Worm (Caenorhabditis elegans) whole organism, L1 larva: ENCODE data around the gene nlp-11.
A peak's percentile ranks its signal among the peaks of the same experiment; 100 is the strongest.

Experiments used
- C16A3.4 ChIP-seq: fragments of 150-350 bp; optimal IDR thresholded peaks from 2 replicates; lab custom pipeline; 2014; ENCODE audit warnings: missing biosample characterization, missing genetic modification characterization
- F16B12.6 ChIP-seq: fragments of 150-350 bp; optimal IDR thresholded peaks from 2 replicates; lab custom pipeline; 2014; ENCODE audit warnings: missing biosample characterization, missing genetic modification characterization
- aly-2 ChIP-seq: fragments of 150-350 bp; optimal IDR thresholded peaks from 2 replicates; lab custom pipeline; 2014; ENCODE audit warnings: missing biosample characterization, missing genetic modification characterization
- blmp-1 ChIP-seq: fragments of 150-350 bp; optimal IDR thresholded peaks from 2 replicates; lab custom pipeline; 2014; ENCODE audit warnings: missing biosample characterization, missing genetic modification characterization
- ceh-63 ChIP-seq: fragments of 200-800 bp; sonication (Bioruptor generic); optimal IDR thresholded peaks from 2 replicates; lab custom pipeline; 2018; ENCODE audit warnings: mild to moderate bottlenecking, missing genetic modification characterization, missing compliant biosample characterization
- ceh-8 ChIP-seq: fragments of 200-800 bp; sonication (Bioruptor generic); optimal IDR thresholded peaks from 2 replicates; lab custom pipeline; 2018; ENCODE audit warnings: mild to moderate bottlenecking, missing genetic modification characterization, moderate library complexity, missing compliant biosample characterization
- ceh-82 ChIP-seq, 3 experiments: fragments of 150-350 bp in 1 of 3; sonication (generic microtip) in 2 of 3; optimal IDR thresholded peaks; 2 replicates each; lab custom pipeline; 2014 to 2017; ENCODE audit warnings: missing biosample characterization in 3 of 3, missing genetic modification characterization in 3 of 3
- dpl-1 ChIP-seq, 3 experiments: fragments of 150-350 bp in 2 of 3; sonication (generic microtip) in 1 of 3; optimal IDR thresholded peaks; 2 replicates each; lab custom pipeline; 2014 to 2017; ENCODE audit warnings: missing biosample characterization in 3 of 3, missing genetic modification characterization in 3 of 3, missing genetic modification reagents in 3 of 3
- dsc-1 ChIP-seq: sonication (generic microtip); optimal IDR thresholded peaks from 2 replicates; lab custom pipeline; 2016; ENCODE audit warnings: mild to moderate bottlenecking, missing genetic modification characterization, missing compliant biosample characterization
- efl-1 ChIP-seq, 4 experiments: fragments of 150-350 bp; optimal IDR thresholded peaks in 3 of 4; peaks in 1 of 4; 1 replicate in 1 of 4; 2 replicates in 3 of 4; lab custom pipeline; 2014; ENCODE audit warnings: missing biosample characterization in 2 of 4, missing genetic modification characterization in 2 of 4, missing genetic modification reagents in 2 of 4
- elt-2 ChIP-seq: sonication (generic microtip); optimal IDR thresholded peaks from 2 replicates; lab custom pipeline; 2016; ENCODE audit warnings: missing genetic modification characterization, mild to moderate bottlenecking, inconsistent platforms, missing compliant biosample characterization, missing genetic modification reagents
- elt-3 ChIP-seq, 6 experiments: fragments of 150-350 bp in 1 of 6; sonication (generic microtip); optimal IDR thresholded peaks; 2 replicates each; lab custom pipeline; 2017 to 2018; ENCODE audit warnings: missing biosample characterization in 6 of 6, missing genetic modification characterization in 6 of 6, inconsistent platforms in 1 of 6
- ets-5 ChIP-seq: fragments of 200-800 bp; sonication (Bioruptor generic); IDR thresholded peaks from 2 replicates; pipeline ENCODE4 v1.3.6; 2022; ENCODE audit warnings: missing genetic modification characterization, missing compliant biosample characterization
- fos-1 ChIP-seq: fragments of 150-350 bp; optimal IDR thresholded peaks from 2 replicates; lab custom pipeline; 2014; ENCODE audit warnings: missing biosample characterization, missing genetic modification characterization
- grh-1 ChIP-seq: fragments of 200-800 bp; sonication (Bioruptor generic); IDR thresholded peaks from 2 replicates; pipeline ENCODE4 v1.3.6; 2022; ENCODE audit warnings: missing genetic modification reagents, missing genetic modification characterization, missing compliant biosample characterization
- hlh-4 ChIP-seq: sonication (generic microtip); optimal IDR thresholded peaks from 2 replicates; lab custom pipeline; 2016; ENCODE audit warnings: mild to moderate bottlenecking, missing genetic modification characterization, missing compliant biosample characterization
- lin-14 ChIP-seq: fragments of 200-800 bp; sonication (Bioruptor generic); optimal IDR thresholded peaks from 2 replicates; lab custom pipeline; 2018; ENCODE audit warnings: mild to moderate bottlenecking, missing genetic modification characterization, moderate library complexity, missing compliant biosample characterization
- lin-35 ChIP-seq, 2 experiments: fragments of 150-350 bp; optimal IDR thresholded peaks; 2 replicates each; lab custom pipeline; 2014; ENCODE audit warnings: missing biosample characterization in 2 of 2, missing genetic modification characterization in 2 of 2, missing genetic modification reagents in 2 of 2
- lsy-2 ChIP-seq, 2 experiments: fragments of 150-350 bp; optimal IDR thresholded peaks; 2 replicates each; lab custom pipeline; 2014; ENCODE audit warnings: missing biosample characterization in 2 of 2, missing genetic modification characterization in 2 of 2
- mab-9 ChIP-seq: fragments of 200-800 bp; sonication (Bioruptor generic); IDR thresholded peaks from 2 replicates; pipeline ENCODE4 v1.3.6; 2022; ENCODE audit warnings: missing genetic modification reagents, missing genetic modification characterization, missing compliant biosample characterization
- mep-1 ChIP-seq: fragments of 150-350 bp; optimal IDR thresholded peaks from 2 replicates; lab custom pipeline; 2014; ENCODE audit warnings: missing biosample characterization, missing genetic modification characterization
- nhr-12 ChIP-seq: sonication (generic microtip); optimal IDR thresholded peaks from 2 replicates; lab custom pipeline; 2017; ENCODE audit warnings: missing biosample characterization, missing genetic modification characterization
- nhr-19 ChIP-seq: fragments of 200-800 bp; sonication (Bioruptor generic); conservative IDR thresholded peaks from 2 replicates; pipeline ENCODE4 v1.3.6; 2022; ENCODE audit warnings: missing genetic modification characterization, missing compliant biosample characterization
- nhr-20 ChIP-seq: sonication (generic microtip); optimal IDR thresholded peaks from 2 replicates; lab custom pipeline; 2016; ENCODE audit warnings: mild to moderate bottlenecking, missing genetic modification characterization, missing compliant biosample characterization
- nhr-237 ChIP-seq: fragments of 150-350 bp; optimal IDR thresholded peaks from 2 replicates; lab custom pipeline; 2014; ENCODE audit warnings: missing biosample characterization, missing genetic modification characterization
- nhr-28 ChIP-seq: fragments of 150-350 bp; optimal IDR thresholded peaks from 2 replicates; lab custom pipeline; 2014; ENCODE audit warnings: missing biosample characterization, missing genetic modification characterization
- nhr-47 ChIP-seq: sonication (generic microtip); optimal IDR thresholded peaks from 2 replicates; lab custom pipeline; 2016; ENCODE audit warnings: mild to moderate bottlenecking, missing genetic modification characterization, moderate library complexity, missing compliant biosample characterization
- nhr-71 ChIP-seq: sonication (generic microtip); optimal IDR thresholded peaks from 2 replicates; lab custom pipeline; 2016; ENCODE audit warnings: mild to moderate bottlenecking, missing genetic modification characterization, moderate library complexity, missing compliant biosample characterization
- nhr-85 ChIP-seq: sonication (generic microtip); peaks from one replicate; lab custom pipeline; 2016; ENCODE audit warnings: missing genetic modification characterization, inconsistent platforms, missing compliant biosample characterization
- skn-1 ChIP-seq: fragments of 150-350 bp; optimal IDR thresholded peaks from 2 replicates; lab custom pipeline; 2014; ENCODE audit warnings: missing biosample characterization, missing genetic modification characterization
- snu-23 ChIP-seq: sonication (generic microtip); optimal IDR thresholded peaks from 2 replicates; lab custom pipeline; 2016; ENCODE audit warnings: missing genetic modification characterization, missing compliant biosample characterization
- tbx-2 ChIP-seq: sonication (generic microtip); optimal IDR thresholded peaks from 2 replicates; lab custom pipeline; 2016; ENCODE audit warnings: missing genetic modification characterization, missing compliant biosample characterization
- unc-130 ChIP-seq: fragments of 150-350 bp; optimal IDR thresholded peaks from 2 replicates; lab custom pipeline; 2017; ENCODE audit warnings: missing biosample characterization, missing genetic modification characterization, inconsistent platforms
- unc-30 ChIP-seq: sonication (generic microtip); optimal IDR thresholded peaks from 2 replicates; lab custom pipeline; 2017; ENCODE audit warnings: missing biosample characterization, missing genetic modification characterization
- xbp-1 ChIP-seq: sonication (generic microtip); optimal IDR thresholded peaks from 2 replicates; lab custom pipeline; 2016; ENCODE audit warnings: missing genetic modification characterization, missing compliant biosample characterization
- ztf-11 ChIP-seq, 2 experiments: sonication (generic microtip); optimal IDR thresholded peaks; 2 replicates each; lab custom pipeline; 2016 to 2017; ENCODE audit warnings: missing genetic modification characterization in 2 of 2, missing biosample characterization in 1 of 2, missing compliant biosample characterization in 1 of 2

Gene nlp-11

ce11 chrII:9708835-9709299 lies 17.1 kb upstream of the nlp-11 start, which contains the start of gene glt-5:
Gene glt-5 (minus strand): TSS chrII:9708885.
- no peak for TF ChIP-seq ztf-11 (tag; optimal IDR thresholded peaks at IDR 0.05; lab: Kevin White, UChicago)
- TF ChIP-seq lin-35 (GFP tag; optimal IDR thresholded peaks at IDR 0.05; lab: Kevin White, UChicago), result no peak
- TF ChIP-seq nhr-19, result no peak
- TF ChIP-seq elt-3 (tag; optimal IDR thresholded peaks at IDR 0.05; lab: Kevin White, UChicago), result peak in 5 of 6 experiments; percentile 16 to 71 (median 58)
- TF ChIP-seq nhr-71 (tag; lab: Kevin White, UChicago), result no peak
- no peak for TF ChIP-seq nhr-47 (tag; lab: Kevin White, UChicago)
- no peak for TF ChIP-seq fos-1
- no peak for TF ChIP-seq dsc-1 (tag; lab: Kevin White, UChicago)
- no peak for TF ChIP-seq mab-9 (GFP tag; lab: Robert Waterston, UW)
- no peak for TF ChIP-seq nhr-237 (tag; lab: Kevin White, UChicago)
- TF ChIP-seq aly-2 (tag; lab: Kevin White, UChicago), result no peak
- TF ChIP-seq ceh-63, result no peak
- 0 out of 2 replicates have a peak, but pooled peaks have one; percentile 16 for TF ChIP-seq grh-1
- TF ChIP-seq nhr-85 (tag; lab: Kevin White, UChicago), result peak; percentile 51
- TF ChIP-seq elt-2, result no peak
- no peak for TF ChIP-seq nhr-12 (tag; lab: Kevin White, UChicago)

DNA sequence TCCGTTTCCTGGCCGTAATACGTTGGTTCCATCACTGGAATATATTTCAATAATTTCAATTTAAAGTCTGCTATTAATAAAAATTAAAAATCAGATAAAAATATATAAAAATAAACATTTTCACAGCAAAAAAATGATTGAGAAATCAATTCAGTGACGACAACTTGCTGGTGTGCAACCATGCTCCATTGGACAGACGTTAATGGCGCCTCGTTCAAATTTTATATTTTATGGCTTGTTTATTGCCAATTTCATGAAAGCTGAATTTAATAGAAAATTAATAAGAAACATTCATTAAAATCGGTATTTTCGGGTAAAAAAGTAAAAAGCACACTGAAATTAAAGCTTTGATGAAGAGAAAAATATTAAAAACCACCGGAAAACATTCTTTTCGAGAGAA lies 14.5 kb upstream of the nlp-11 start, which contains the start of gene Y53C12A.3:
TSS of gene Y53C12A.3 (minus strand) at position 34 of the 400 bp plus-strand sequence.
- peak; percentile 50 to 81 for TF ChIP-seq lsy-2 (tag; optimal IDR thresholded peaks at IDR 0.05; lab: Kevin White, UChicago)
- TF ChIP-seq nhr-237 (tag; lab: Kevin White, UChicago), result no peak
- TF ChIP-seq nhr-20 (tag; lab: Kevin White, UChicago), result peak; percentile 47
- TF ChIP-seq tbx-2 (tag; lab: Kevin White, UChicago), result peak; percentile 17
- TF ChIP-seq C16A3.4, result peak; percentile 71
- peak; percentile 34 for TF ChIP-seq unc-130 (tag; lab: Kevin White, UChicago)
- TF ChIP-seq nhr-47 (tag; lab: Kevin White, UChicago), result peak; percentile 38
- no peak for TF ChIP-seq dsc-1 (tag; lab: Kevin White, UChicago)
- peak; percentile 38 for TF ChIP-seq lin-14 (GFP tag; lab: Kevin White, UChicago)
- no peak for TF ChIP-seq nhr-12 (tag; lab: Kevin White, UChicago)
- peak; percentile 82 to 94 (median 90) for TF ChIP-seq dpl-1 (GFP tag; optimal IDR thresholded peaks at IDR 0.05; lab: Kevin White, UChicago)
- TF ChIP-seq blmp-1 (tag; lab: Kevin White, UChicago), result peak; percentile 51
- peak; percentile 46 for TF ChIP-seq snu-23 (GFP tag; lab: Kevin White, UChicago)
- peak; percentile 57 for TF ChIP-seq skn-1 (tag; lab: Kevin White, UChicago)
- peak; percentile 44 for TF ChIP-seq nhr-71 (tag; lab: Kevin White, UChicago)
- TF ChIP-seq mep-1, result peak; percentile 58
- peak; percentile 85 to 90 for TF ChIP-seq efl-1 (optimal IDR thresholded peaks at IDR 0.05; lab: Kevin White, UChicago)
- TF ChIP-seq efl-1 (GFP tag; optimal IDR thresholded peaks at IDR 0.05 in 1 of 2; lab: Kevin White, UChicago), result peak; percentile 93 to 99
- TF ChIP-seq lin-35 (GFP tag; optimal IDR thresholded peaks at IDR 0.05; lab: Kevin White, UChicago), result peak; percentile 91 to 97
- no peak for TF ChIP-seq hlh-4
- no peak for TF ChIP-seq unc-30
- peak; percentile 35 for TF ChIP-seq F16B12.6 (tag; lab: Kevin White, UChicago)
- TF ChIP-seq xbp-1, result peak; percentile 43
- peak in 1 of 3 experiments; percentile 40 for TF ChIP-seq ceh-82 (tag; optimal IDR thresholded peaks at IDR 0.05; lab: Kevin White, UChicago)

ce11 chrII:9704746-9705145 lies 13.0 kb upstream of the nlp-11 start, which contains the start of gene Y53C12A.10:
Gene Y53C12A.10 (minus strand): TSS chrII:9704846.
- TF ChIP-seq ceh-8 (no peak), F16B12.6 (tag; lab: Kevin White, UChicago) (no peak), blmp-1 (tag; lab: Kevin White, UChicago) (no peak), ets-5 (GFP tag; lab: Robert Waterston, UW) (no peak), nhr-28 (tag; lab: Kevin White, UChicago) (no peak)
